Worm (Caenorhabditis elegans): ENCODE measurements around the gene nspg-9.

- no peak for TF ChIP-seq nhr-11 (tag; optimal IDR thresholded peaks at IDR 0.05)
- TF ChIP-seq R02D3.7 (tag; optimal IDR thresholded peaks at IDR 0.05): no peak
- no peak for TF ChIP-seq ceh-82 (tag; optimal IDR thresholded peaks at IDR 0.05)
- TF ChIP-seq snpc-4 (tag; optimal IDR thresholded peaks at IDR 0.05): no peak
- no peak for TF ChIP-seq skn-1 (tag; optimal IDR thresholded peaks at IDR 0.05)
- TF ChIP-seq unc-62 (GFP tag; optimal IDR thresholded peaks at IDR 0.05): no peak
- no peak for TF ChIP-seq ztf-11 (tag; optimal IDR thresholded peaks at IDR 0.05)
- no peak for TF ChIP-seq ceh-28 (tag; optimal IDR thresholded peaks at IDR 0.05)
- TF ChIP-seq eor-1 (tag; optimal IDR thresholded peaks at IDR 0.05): no peak
- TF ChIP-seq nhr-12 (tag; optimal IDR thresholded peaks at IDR 0.05): no peak
- TF ChIP-seq elt-3 (tag; optimal IDR thresholded peaks at IDR 0.05): no peak
- TF ChIP-seq lin-15B (tag; optimal IDR thresholded peaks at IDR 0.05): no peak
Measured at ce11 chrIV:14505066-14505465, 48.4 kb downstream of the nspg-9 start, which contains the start of gene tag-273.

Data from whole organism, L3 larva.